Worm (Caenorhabditis elegans): ENCODE results near the gene R160.14.

DNA sequence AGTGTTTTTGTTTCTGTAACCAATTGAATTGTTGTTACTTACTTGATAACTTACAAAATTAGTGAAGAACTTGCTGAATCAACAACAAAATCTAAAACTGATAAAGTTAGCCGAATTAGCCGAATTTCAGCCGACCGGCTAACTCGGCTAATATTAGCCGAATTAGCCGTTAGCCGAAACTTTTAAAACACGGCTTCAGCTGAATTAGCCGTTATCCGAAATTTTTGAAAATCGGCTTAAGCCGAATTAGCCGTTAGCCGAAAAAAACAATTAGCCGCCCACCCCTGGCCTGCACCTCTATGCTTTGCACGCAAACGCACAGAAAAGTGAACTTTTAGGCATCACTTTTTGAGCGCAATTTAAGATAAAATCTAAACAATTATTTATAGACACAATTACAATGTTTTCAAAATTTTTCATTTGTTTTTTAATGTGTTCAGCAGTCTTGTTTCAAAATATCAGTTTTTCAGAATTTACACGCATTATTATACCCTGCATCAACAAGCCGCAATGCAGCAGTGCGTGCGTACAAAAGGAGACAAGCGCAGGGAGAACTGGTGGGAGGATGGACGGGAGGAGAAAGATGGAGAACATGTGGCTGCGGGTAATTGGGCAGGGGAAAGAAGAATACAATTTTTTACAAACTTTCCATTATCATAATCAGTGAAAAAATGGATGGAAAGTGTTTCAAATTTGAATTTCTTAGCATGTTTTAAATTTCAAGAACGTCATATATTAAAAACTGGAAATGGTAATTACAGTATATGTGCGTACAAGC is 23.4 kb upstream of the R160.14 start:
- TF ChIP-seq lir-3 (tag; optimal IDR thresholded peaks at IDR 0.05; ENCODE audit: poor library complexity), result peak; percentile 37
- TF ChIP-seq blmp-1 (tag; optimal IDR thresholded peaks at IDR 0.05), result peak; percentile 26
- no peak for TF ChIP-seq lin-13 (GFP tag; optimal IDR thresholded peaks at IDR 0.05)
- TF ChIP-seq pax-3 (tag; optimal IDR thresholded peaks at IDR 0.05), result peak; percentile 2
- TF ChIP-seq mdl-1 (tag; optimal IDR thresholded peaks at IDR 0.05), result peak in 1 of 2 experiments; percentile 52
